Fruit fly (Drosophila melanogaster) Kc167 (cell line): ENCODE measurements around the gene jim.

ENCODE experiments used
- h ChIP-seq: fragments of >200 bp; optimal IDR thresholded peaks from 3 replicates; lab custom pipeline; 2018; ENCODE audit warnings: missing external identifiers
- psq ChIP-seq: fragments of >200 bp; optimal IDR thresholded peaks from 2 replicates; lab custom pipeline; 2017; ENCODE audit warnings: missing external identifiers

DNA sequence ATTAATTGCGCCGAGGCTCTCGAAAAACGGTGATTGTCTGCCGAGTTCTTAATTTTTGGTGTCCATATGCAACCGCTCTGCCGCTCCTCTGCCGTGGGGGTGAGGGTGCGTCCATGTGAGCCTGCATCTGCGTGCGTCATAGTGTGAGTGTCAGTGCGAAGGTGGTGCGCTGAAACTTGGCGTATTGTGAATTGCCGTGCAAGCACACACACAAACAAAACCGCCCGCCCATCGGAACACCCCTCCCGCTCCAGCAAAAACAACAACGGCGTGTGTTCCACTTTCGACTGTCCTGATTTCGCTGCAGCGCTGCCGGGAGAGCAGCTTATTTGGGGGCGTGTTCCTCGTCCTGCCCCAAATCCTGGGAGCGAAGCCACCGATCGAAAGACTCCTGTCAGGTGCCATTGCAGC, 92.9 kb downstream of the jim start:
- TF ChIP-seq h (lab: Kevin White, UChicago), result no peak
- no peak for TF ChIP-seq psq (lab: Kevin White, UChicago)
